Worm (Caenorhabditis elegans) whole organism, early embryonic: ENCODE measurements around the gene F58G1.2.

Experiments used
- ama-1 ChIP-seq: fragments of 150-350 bp; optimal IDR thresholded peaks from 2 replicates; lab custom pipeline; 2014
- flt-1 ChIP-seq: fragments of 200-800 bp; sonication (Bioruptor generic); IDR thresholded peaks from 2 replicates; pipeline ENCODE4 v1.3.6; 2022; ENCODE audit warnings: missing genetic modification characterization, missing compliant biosample characterization
- hmg-4 ChIP-seq: fragments of 200-800 bp; sonication (Bioruptor generic); optimal IDR thresholded peaks from 2 replicates; lab custom pipeline; 2018; ENCODE audit warnings: mild to moderate bottlenecking, missing genetic modification characterization, missing compliant biosample characterization
- hnd-1 ChIP-seq: sonication (generic microtip); optimal IDR thresholded peaks from 2 replicates; lab custom pipeline; 2016; ENCODE audit warnings: missing genetic modification characterization, missing compliant biosample characterization
- tra-4 ChIP-seq: sonication (generic microtip); optimal IDR thresholded peaks from 2 replicates; lab custom pipeline; 2017; ENCODE audit warnings: missing genetic modification characterization, missing compliant biosample characterization

DNA sequence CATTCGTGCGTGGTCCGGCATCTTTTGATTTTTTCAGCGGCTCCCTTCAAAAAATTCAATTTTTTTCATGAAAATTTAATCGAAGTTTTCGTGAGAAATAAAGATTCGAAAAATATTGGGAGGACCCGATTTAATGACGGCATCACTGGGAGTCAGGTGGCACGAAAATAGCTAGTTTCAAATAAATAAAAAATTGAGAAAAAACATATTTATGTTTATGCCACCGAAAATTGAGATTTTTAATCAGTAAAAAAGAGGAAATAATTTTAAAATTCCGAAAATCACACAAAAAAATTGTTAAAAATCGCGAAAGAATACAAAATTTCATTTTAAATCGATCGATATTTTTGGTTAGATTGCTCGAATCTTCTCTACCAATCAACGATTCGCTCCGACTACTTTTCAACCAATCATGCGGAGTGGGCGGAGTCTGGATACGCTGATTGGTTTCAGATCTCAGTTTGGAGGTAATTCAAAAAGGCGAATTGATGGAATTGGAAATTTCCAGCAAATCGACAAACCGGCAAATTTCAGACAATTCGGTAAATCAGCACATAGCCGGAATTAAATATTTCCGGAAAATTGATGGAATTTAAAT, 40.6 kb downstream of the F58G1.2 start, which contains the start of gene gsy-1:
- TF ChIP-seq ama-1 (lab: Kevin White, UChicago) (no peak), hnd-1 (tag; lab: Kevin White, UChicago) (no peak), flt-1 (no peak), hmg-4 (no peak), tra-4 (no peak)
